Fruit fly (Drosophila melanogaster): ENCODE measurements around the gene CG3842.

CG3842 gene

dm6 chrX:6372769-6373197, 35.2 kb downstream of the CG3842 start, which contains the start of gene PpV (continued):
- TF ChIP-seq insv (GFP tag; optimal IDR thresholded peaks at IDR 0.05) (peak; percentile 94 to 99), unpg (GFP tag; optimal IDR thresholded peaks at IDR 0.05) (peak; percentile 22), Atf6 (GFP tag; IDR thresholded peaks at IDR 0.05) (no peak), Dek (tag; optimal IDR thresholded peaks at IDR 0.05) (no peak), CG15601 (tag; optimal IDR thresholded peaks at IDR 0.05) (peak; percentile 60), Dbx (GFP tag; IDR thresholded peaks at IDR 0.05) (no peak), sug (tag; optimal IDR thresholded peaks at IDR 0.05) (peak; percentile 36), CkIIα-i1 (GFP tag; IDR thresholded peaks at IDR 0.05) (no peak), Ets65A (GFP tag) (no peak), CG2199 (GFP tag; IDR thresholded peaks at IDR 0.05) (no peak), Trl (optimal IDR thresholded peaks at IDR 0.05) (no peak), Trl (GFP tag; optimal IDR thresholded peaks at IDR 0.05) (no peak), NC2β (GFP tag; optimal IDR thresholded peaks at IDR 0.05) (no peak), fd102C (GFP tag; optimal IDR thresholded peaks at IDR 0.05) (no peak), BtbVII (GFP tag; optimal IDR thresholded peaks at IDR 0.05) (no peak), Jarid2 (GFP tag; optimal IDR thresholded peaks at IDR 0.05) (no peak), pho (GFP tag; optimal IDR thresholded peaks at IDR 0.05) (no peak), lilli (GFP tag; optimal IDR thresholded peaks at IDR 0.05) (no peak), C15 (GFP tag; IDR thresholded peaks at IDR 0.05) (no peak), CG34422 (GFP tag; IDR thresholded peaks at IDR 0.05) (no peak), PHDP (tag; optimal IDR thresholded peaks at IDR 0.05) (no peak), shn (GFP tag; optimal IDR thresholded peaks at IDR 0.05) (no peak), Fer1 (GFP tag; optimal IDR thresholded peaks at IDR 0.05) (no peak), CG4730 (GFP tag; IDR thresholded peaks at IDR 0.05) (no peak), CG4328 (GFP tag; optimal IDR thresholded peaks at IDR 0.05) (no peak), Spps (tag; optimal IDR thresholded peaks at IDR 0.05) (no peak)

dm6 chrX:6375636-6376035, 38.1 kb downstream of the CG3842 start:
- peak; percentile 48 for TF ChIP-seq CG17385 (GFP tag; optimal IDR thresholded peaks at IDR 0.05)
- TF ChIP-seq CG34422 (GFP tag; IDR thresholded peaks at IDR 0.05): no peak
- peak; percentile 64 for TF ChIP-seq Meics (GFP tag; optimal IDR thresholded peaks at IDR 0.05)
- TF ChIP-seq Fer1 (GFP tag; optimal IDR thresholded peaks at IDR 0.05): peak; percentile 79
- peak; percentile 31; the same call in 1 of the 2 replicates for TF ChIP-seq lmd (GFP tag; IDR thresholded peaks at IDR 0.05)
- 0 out of 3 replicates have a peak, but pooled peaks have one; percentile 24 for TF ChIP-seq Mrtf (GFP tag; IDR thresholded peaks at IDR 0.05)
- peak; percentile 43 for TF ChIP-seq CG13424 (tag; optimal IDR thresholded peaks at IDR 0.05)
- TF ChIP-seq CG8765 (GFP tag; IDR thresholded peaks at IDR 0.05): no peak
- no peak for TF ChIP-seq prd (optimal IDR thresholded peaks at IDR 0.05)
- TF ChIP-seq prd (GFP tag; IDR thresholded peaks at IDR 0.05): peak; percentile 59; the same call in 1 of the 3 replicates
- no peak for TF ChIP-seq vnd (GFP tag; IDR thresholded peaks at IDR 0.05; ENCODE audit: partially characterized antibody)
- no peak for TF ChIP-seq B-H2 (GFP tag; optimal IDR thresholded peaks at IDR 0.05)
- peak; percentile 22 for TF ChIP-seq CG18262 (tag; optimal IDR thresholded peaks at IDR 0.05)
- peak; percentile 48 for TF ChIP-seq CG15514 (GFP tag; optimal IDR thresholded peaks at IDR 0.05)
- peak; percentile 8 for TF ChIP-seq CG10267 (tag; optimal IDR thresholded peaks at IDR 0.05)
- TF ChIP-seq chif (GFP tag; optimal IDR thresholded peaks at IDR 0.05): peak in 1 of 2 experiments; percentile 29
- TF ChIP-seq CG2678 (tag; optimal IDR thresholded peaks at IDR 0.05): peak; percentile 73
- TF ChIP-seq Eip74EF (GFP tag; optimal IDR thresholded peaks at IDR 0.05): peak in 1 of 2 experiments; percentile 4
- no peak for TF ChIP-seq CG8290 (GFP tag; optimal IDR thresholded peaks at IDR 0.05)
- TF ChIP-seq CG8290 (tag; optimal IDR thresholded peaks at IDR 0.05): peak in 1 of 2 experiments; percentile 67
- peak; percentile 53 for TF ChIP-seq ind (GFP tag; optimal IDR thresholded peaks at IDR 0.05)
- peak; percentile 38 for TF ChIP-seq CG8924 (tag; optimal IDR thresholded peaks at IDR 0.05)
- TF ChIP-seq jumu (GFP tag; optimal IDR thresholded peaks at IDR 0.05): peak; percentile 33
- peak; percentile 21 for TF ChIP-seq her (GFP tag; optimal IDR thresholded peaks at IDR 0.05)
- TF ChIP-seq CG12659 (GFP tag; optimal IDR thresholded peaks at IDR 0.05): peak; percentile 32
- TF ChIP-seq CG17361 (GFP tag; IDR thresholded peaks at IDR 0.05): peak; percentile 43; the same call in 1 of the 3 replicates
- no peak for TF ChIP-seq hkb (optimal IDR thresholded peaks at IDR 0.05)
- TF ChIP-seq hkb (GFP tag; IDR thresholded peaks at IDR 0.05): peak; percentile 37; the same call in 1 of the 2 replicates
- TF ChIP-seq ttk (GFP tag; IDR thresholded peaks at IDR 0.05): peak; percentile 43; the same call in 1 of the 2 replicates

All from whole organism, embryonic.